Worm (Caenorhabditis elegans) whole organism, late embryonic: ENCODE measurements around the gene F22B3.7.

Source experiments
- C08G9.2 ChIP-seq: sonication (generic microtip); optimal IDR thresholded peaks from 2 replicates; lab custom pipeline; 2016; ENCODE audit warnings: mild to moderate bottlenecking, missing genetic modification characterization, moderate library complexity, missing compliant biosample characterization
- F13H6.1 ChIP-seq: sonication (generic microtip); optimal IDR thresholded peaks from 2 replicates; lab custom pipeline; 2016; ENCODE audit warnings: missing genetic modification characterization, missing compliant biosample characterization
- K09A11.1 ChIP-seq: sonication (generic microtip); optimal IDR thresholded peaks from 2 replicates; lab custom pipeline; 2017; ENCODE audit warnings: antibody characterized with exemption, mild to moderate bottlenecking, missing genetic modification characterization, missing compliant biosample characterization; ENCODE audit not compliant: insufficient read depth
- T23F11.4 ChIP-seq: fragments of 200-800 bp; sonication (Bioruptor generic); optimal IDR thresholded peaks from 2 replicates; lab custom pipeline; 2018; ENCODE audit warnings: mild to moderate bottlenecking, missing genetic modification characterization, missing compliant biosample characterization
- Y22D7AL.16 ChIP-seq: sonication (generic microtip); optimal IDR thresholded peaks from 2 replicates; lab custom pipeline; 2016; ENCODE audit warnings: missing genetic modification characterization, missing compliant biosample characterization
- ceh-18 ChIP-seq: sonication (generic microtip); optimal IDR thresholded peaks from 2 replicates; lab custom pipeline; 2016; ENCODE audit warnings: missing genetic modification characterization, missing compliant biosample characterization
- ceh-19 ChIP-seq: fragments of 200-800 bp; sonication (Bioruptor generic); optimal IDR thresholded peaks from 2 replicates; lab custom pipeline; 2018; ENCODE audit warnings: mild to moderate bottlenecking, missing genetic modification characterization, missing compliant biosample characterization
- ceh-22 ChIP-seq: sonication (generic microtip); optimal IDR thresholded peaks from 2 replicates; lab custom pipeline; 2017; ENCODE audit warnings: missing biosample characterization, missing genetic modification characterization
- ceh-24 ChIP-seq: sonication (generic microtip); optimal IDR thresholded peaks from 2 replicates; lab custom pipeline; 2016; ENCODE audit warnings: mild to moderate bottlenecking, missing genetic modification characterization, missing compliant biosample characterization
- ceh-30 ChIP-seq: fragments of 150-350 bp; optimal IDR thresholded peaks from 2 replicates; lab custom pipeline; 2014; ENCODE audit warnings: missing biosample characterization, missing genetic modification characterization
- ceh-31 ChIP-seq: sonication (generic microtip); optimal IDR thresholded peaks from 2 replicates; lab custom pipeline; 2016; ENCODE audit warnings: missing genetic modification characterization, missing compliant biosample characterization
- ceh-34 ChIP-seq: sonication (generic microtip); optimal IDR thresholded peaks from 2 replicates; lab custom pipeline; 2016; ENCODE audit warnings: mild to moderate bottlenecking, missing genetic modification characterization, missing compliant biosample characterization
- ceh-6 ChIP-seq: fragments of 200-800 bp; sonication (Bioruptor generic); optimal IDR thresholded peaks from 2 replicates; lab custom pipeline; 2018; ENCODE audit warnings: mild to moderate bottlenecking, missing genetic modification characterization, missing compliant biosample characterization
- che-1 ChIP-seq: sonication (generic microtip); optimal IDR thresholded peaks from 2 replicates; lab custom pipeline; 2016; ENCODE audit warnings: mild to moderate bottlenecking, missing genetic modification characterization, missing compliant biosample characterization
- dve-1 ChIP-seq: sonication (generic microtip); optimal IDR thresholded peaks from 2 replicates; lab custom pipeline; 2017; ENCODE audit warnings: antibody characterized with exemption, mild to moderate bottlenecking, missing genetic modification characterization, missing compliant biosample characterization
- ets-4 ChIP-seq: sonication (generic microtip); optimal IDR thresholded peaks from 2 replicates; lab custom pipeline; 2016; ENCODE audit warnings: missing genetic modification characterization, missing compliant biosample characterization
- hlh-15 ChIP-seq: sonication (generic microtip); optimal IDR thresholded peaks from 2 replicates; lab custom pipeline; 2016; ENCODE audit warnings: missing genetic modification characterization, missing compliant biosample characterization
- hlh-30 ChIP-seq: sonication (generic microtip); optimal IDR thresholded peaks from 2 replicates; lab custom pipeline; 2017; ENCODE audit warnings: antibody characterized with exemption, missing genetic modification characterization, missing compliant biosample characterization; ENCODE audit not compliant: insufficient read depth
- madf-2 ChIP-seq: sonication (generic microtip); optimal IDR thresholded peaks from 2 replicates; lab custom pipeline; 2017; ENCODE audit warnings: missing genetic modification characterization, missing compliant biosample characterization
- mec-3 ChIP-seq: sonication (generic microtip); optimal IDR thresholded peaks from 2 replicates; lab custom pipeline; 2016; ENCODE audit warnings: borderline replicate concordance, missing genetic modification characterization, missing compliant biosample characterization
- odd-2 ChIP-seq: sonication (generic microtip); optimal IDR thresholded peaks from 2 replicates; lab custom pipeline; 2017; ENCODE audit warnings: antibody characterized with exemption, mild to moderate bottlenecking, missing genetic modification characterization, missing compliant biosample characterization
- pha-4 ChIP-seq: fragments of 150-350 bp; optimal IDR thresholded peaks from 2 replicates; lab custom pipeline; 2018; ENCODE audit warnings: missing biosample characterization, missing genetic modification reagents, missing genetic modification characterization
- sdc-2 ChIP-seq: sonication (generic microtip); optimal IDR thresholded peaks from 2 replicates; lab custom pipeline; 2016; ENCODE audit warnings: missing genotype, missing genetic modification characterization, missing compliant biosample characterization
- sox-4 ChIP-seq: sonication (generic microtip); optimal IDR thresholded peaks from 2 replicates; lab custom pipeline; 2017; ENCODE audit warnings: mild to moderate bottlenecking, missing genetic modification characterization, inconsistent platforms, missing compliant biosample characterization
- tbx-2 ChIP-seq: sonication (generic microtip); optimal IDR thresholded peaks from 2 replicates; lab custom pipeline; 2016; ENCODE audit warnings: missing genetic modification characterization, missing compliant biosample characterization
- tbx-7 ChIP-seq: sonication (generic microtip); optimal IDR thresholded peaks from 2 replicates; lab custom pipeline; 2016; ENCODE audit warnings: missing genotype, missing genetic modification characterization, missing compliant biosample characterization
- unc-86 ChIP-seq: sonication (generic microtip); optimal IDR thresholded peaks from 2 replicates; lab custom pipeline; 2016; ENCODE audit warnings: missing genetic modification characterization, missing compliant biosample characterization
- zip-5 ChIP-seq: sonication (generic microtip); optimal IDR thresholded peaks from 2 replicates; lab custom pipeline; 2016; ENCODE audit warnings: missing genetic modification characterization, missing compliant biosample characterization

F22B3.7 gene

ce11 chrIV:11377439-11377838 is 44.2 kb downstream of the F22B3.7 start:
- TF ChIP-seq hlh-30 (no peak), hlh-15 (tag; lab: Kevin White, UChicago) (no peak), ceh-30 (no peak), Y22D7AL.16 (tag; lab: Kevin White, UChicago) (no peak), tbx-2 (tag; lab: Kevin White, UChicago) (no peak), ceh-34 (tag; lab: Kevin White, UChicago) (no peak), ceh-31 (tag; lab: Kevin White, UChicago) (no peak), F13H6.1 (no peak), pha-4 (tag; lab: Kevin White, UChicago) (no peak), ceh-19 (GFP tag; lab: Kevin White, UChicago) (no peak), ceh-24 (tag; lab: Kevin White, UChicago) (no peak), madf-2 (tag; lab: Kevin White, UChicago) (no peak)

- TF ChIP-seq K09A11.1 (tag; lab: Kevin White, UChicago) (no peak), madf-2 (tag; lab: Kevin White, UChicago) (no peak), unc-86 (tag; lab: Kevin White, UChicago) (no peak), sdc-2 (tag; lab: Kevin White, UChicago) (no peak), che-1 (tag; lab: Kevin White, UChicago) (no peak), T23F11.4 (GFP tag; lab: Kevin White, UChicago) (no peak), mec-3 (tag; lab: Kevin White, UChicago) (no peak)
Observed at ce11 chrIV:11375713-11376112, 45.9 kb downstream of the F22B3.7 start.

- no peak for TF ChIP-seq tbx-7 (tag; lab: Kevin White, UChicago)
- TF ChIP-seq sox-4 (tag; lab: Kevin White, UChicago) = no peak
- TF ChIP-seq C08G9.2 = no peak
- TF ChIP-seq zip-5 (tag; lab: Kevin White, UChicago) = no peak
- TF ChIP-seq Y22D7AL.16 (tag; lab: Kevin White, UChicago) = no peak
- no peak for TF ChIP-seq sdc-2 (tag; lab: Kevin White, UChicago)
- no peak for TF ChIP-seq ceh-6
- TF ChIP-seq ets-4 (tag; lab: Kevin White, UChicago) = no peak
- TF ChIP-seq odd-2 (tag; lab: Kevin White, UChicago) = no peak
Observed at ce11 chrIV:11372366-11372997, 49.1 kb downstream of the F22B3.7 start, which contains the start of gene cbd-1. Gene cbd-1, plus strand, starts transcription at chrIV:11372991.

ce11 chrIV:11371645-11372044 is 50.0 kb downstream of the F22B3.7 start, which contains the start of gene sec-31:
Gene sec-31, minus strand, starts transcription at chrIV:11371792.
- TF ChIP-seq F13H6.1 = no peak
- no peak for TF ChIP-seq dve-1 (tag; lab: Kevin White, UChicago)
- no peak for TF ChIP-seq ceh-22 (tag; lab: Kevin White, UChicago)
- TF ChIP-seq pha-4 (tag; lab: Kevin White, UChicago) = no peak
- no peak for TF ChIP-seq ceh-18
- TF ChIP-seq, all 69 proteins: peak for 0
